Worm (Caenorhabditis elegans): ENCODE measurements around the gene C04B4.4.
A peak's percentile ranks its signal among the peaks of the same experiment; 100 is the strongest.

Gene C04B4.4

ce11 chrX:12326424-12326823, 35.8 kb downstream of the C04B4.4 start, which contains the start of gene srd-41:
Gene srd-41, plus strand, starts transcription at chrX:12326724.
- TF ChIP-seq F13C5.2 (tag; optimal IDR thresholded peaks at IDR 0.05) (no peak), flt-1 (GFP tag; IDR thresholded peaks at IDR 0.05) (no peak), pes-1 (GFP tag; IDR thresholded peaks at IDR 0.05) (no peak)

ce11 chrX:12328676-12329075, 38.0 kb downstream of the C04B4.4 start, which contains the start of gene srd-45:
Gene srd-45, plus strand, starts transcription at chrX:12328976.
- no peak for TF ChIP-seq ets-7 (tag; optimal IDR thresholded peaks at IDR 0.05)
- no peak for TF ChIP-seq pes-1 (GFP tag; IDR thresholded peaks at IDR 0.05)
- no peak for TF ChIP-seq scrt-1 (GFP tag; IDR thresholded peaks at IDR 0.05)
- no peak for TF ChIP-seq tbx-37 (GFP tag; conservative IDR thresholded peaks at IDR 0.05)
- TF ChIP-seq hnd-1 (tag; optimal IDR thresholded peaks at IDR 0.05) = no peak
- no peak for TF ChIP-seq ceh-36 (tag; optimal IDR thresholded peaks at IDR 0.05)
- no peak for TF ChIP-seq sea-1 (GFP tag; conservative IDR thresholded peaks at IDR 0.05)
- no peak for TF ChIP-seq aly-1 (tag; optimal IDR thresholded peaks at IDR 0.05)
- TF ChIP-seq ceh-13 (GFP tag; optimal IDR thresholded peaks at IDR 0.05) = no peak
- TF ChIP-seq B0310.2 (tag; optimal IDR thresholded peaks at IDR 0.05) = no peak

ce11 chrX:12331795-12332194, 41.2 kb downstream of the C04B4.4 start, which contains the start of gene srd-46:
Gene srd-46, plus strand, starts transcription at chrX:12332095.
- TF ChIP-seq ets-7 (tag; optimal IDR thresholded peaks at IDR 0.05) (no peak), B0310.2 (tag; optimal IDR thresholded peaks at IDR 0.05) (no peak), F13C5.2 (tag; optimal IDR thresholded peaks at IDR 0.05) (no peak), flt-1 (GFP tag; IDR thresholded peaks at IDR 0.05) (no peak), tbx-37 (GFP tag; conservative IDR thresholded peaks at IDR 0.05) (no peak), ama-1 (optimal IDR thresholded peaks at IDR 0.05) (no peak), aly-1 (tag; optimal IDR thresholded peaks at IDR 0.05) (no peak), pes-1 (GFP tag; IDR thresholded peaks at IDR 0.05) (no peak), scrt-1 (GFP tag; IDR thresholded peaks at IDR 0.05) (no peak), hnd-1 (tag; optimal IDR thresholded peaks at IDR 0.05) (no peak), hmbx-1 (tag; optimal IDR thresholded peaks at IDR 0.05) (no peak), ceh-13 (GFP tag; optimal IDR thresholded peaks at IDR 0.05) (no peak), tra-4 (tag; optimal IDR thresholded peaks at IDR 0.05) (no peak), hmg-4 (GFP tag; optimal IDR thresholded peaks at IDR 0.05) (no peak), sea-1 (GFP tag; conservative IDR thresholded peaks at IDR 0.05) (no peak)

DNA sequence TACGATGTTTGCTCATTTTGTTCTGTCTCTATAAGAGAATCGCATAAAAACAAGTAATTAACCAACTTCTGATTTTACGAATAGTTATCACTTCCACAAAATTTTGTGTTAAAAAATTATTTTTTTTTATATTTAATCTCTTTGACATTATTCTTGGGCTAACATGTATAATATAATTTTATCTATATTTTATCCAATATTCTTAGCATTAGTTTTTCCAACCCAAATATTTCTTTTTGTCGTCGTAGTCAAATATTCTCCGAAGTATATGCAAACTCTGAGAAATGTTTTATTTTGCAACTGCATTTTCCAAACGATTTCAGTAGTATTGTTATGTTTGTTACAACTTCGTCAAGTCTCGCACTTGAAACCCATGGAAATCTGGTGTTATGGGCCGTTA, 42.8 kb downstream of the C04B4.4 start, which contains the start of gene srd-47:
Gene srd-47, plus strand, starts transcription at position 164 of the 400 bp plus-strand sequence.
- TF ChIP-seq hnd-1 (tag; optimal IDR thresholded peaks at IDR 0.05) (no peak), tra-4 (tag; optimal IDR thresholded peaks at IDR 0.05) (no peak), ama-1 (optimal IDR thresholded peaks at IDR 0.05) (no peak), hmbx-1 (tag; optimal IDR thresholded peaks at IDR 0.05) (no peak), ceh-36 (tag; optimal IDR thresholded peaks at IDR 0.05) (no peak), sea-1 (GFP tag; conservative IDR thresholded peaks at IDR 0.05) (no peak), pes-1 (GFP tag; IDR thresholded peaks at IDR 0.05) (no peak), aly-1 (tag; optimal IDR thresholded peaks at IDR 0.05) (no peak), ets-7 (tag; optimal IDR thresholded peaks at IDR 0.05) (no peak), hmg-4 (GFP tag; optimal IDR thresholded peaks at IDR 0.05) (no peak), tbx-11 (GFP tag; IDR thresholded peaks at IDR 0.05) (no peak), ceh-13 (GFP tag; optimal IDR thresholded peaks at IDR 0.05) (no peak), F13C5.2 (tag; optimal IDR thresholded peaks at IDR 0.05) (no peak), scrt-1 (GFP tag; IDR thresholded peaks at IDR 0.05) (no peak), B0310.2 (tag; optimal IDR thresholded peaks at IDR 0.05) (no peak), flt-1 (GFP tag; IDR thresholded peaks at IDR 0.05) (no peak), tbx-37 (GFP tag; conservative IDR thresholded peaks at IDR 0.05) (no peak)

ce11 chrX:12335808-12336207, 45.2 kb downstream of the C04B4.4 start, which contains the start of gene srd-48:
Gene srd-48, plus strand, starts transcription at chrX:12336108.
- TF ChIP-seq tra-4 (tag; optimal IDR thresholded peaks at IDR 0.05) (no peak), ceh-13 (GFP tag; optimal IDR thresholded peaks at IDR 0.05) (no peak), hnd-1 (tag; optimal IDR thresholded peaks at IDR 0.05) (no peak), ceh-36 (tag; optimal IDR thresholded peaks at IDR 0.05) (no peak), aly-1 (tag; optimal IDR thresholded peaks at IDR 0.05) (no peak), tbx-11 (GFP tag; IDR thresholded peaks at IDR 0.05) (no peak), sea-1 (GFP tag; conservative IDR thresholded peaks at IDR 0.05) (no peak), pes-1 (GFP tag; IDR thresholded peaks at IDR 0.05) (no peak), ets-7 (tag; optimal IDR thresholded peaks at IDR 0.05) (no peak), tbx-37 (GFP tag; conservative IDR thresholded peaks at IDR 0.05) (no peak), hmg-4 (GFP tag; optimal IDR thresholded peaks at IDR 0.05) (no peak), hmbx-1 (tag; optimal IDR thresholded peaks at IDR 0.05) (no peak), ama-1 (optimal IDR thresholded peaks at IDR 0.05) (no peak), flt-1 (GFP tag; IDR thresholded peaks at IDR 0.05) (no peak), scrt-1 (GFP tag; IDR thresholded peaks at IDR 0.05) (no peak), B0310.2 (tag; optimal IDR thresholded peaks at IDR 0.05) (no peak)

- TF ChIP-seq F13C5.2 (tag; optimal IDR thresholded peaks at IDR 0.05) (peak; percentile 52), hmbx-1 (tag; optimal IDR thresholded peaks at IDR 0.05) (peak; percentile 38), tra-4 (tag; optimal IDR thresholded peaks at IDR 0.05) (no peak), aly-1 (tag; optimal IDR thresholded peaks at IDR 0.05) (no peak), tbx-37 (GFP tag; conservative IDR thresholded peaks at IDR 0.05) (0 out of 2 replicates have a peak, but pooled peaks have one; percentile 47), ets-7 (tag; optimal IDR thresholded peaks at IDR 0.05) (no peak), sea-1 (GFP tag; conservative IDR thresholded peaks at IDR 0.05) (no peak), hmg-4 (GFP tag; optimal IDR thresholded peaks at IDR 0.05) (no peak), B0310.2 (tag; optimal IDR thresholded peaks at IDR 0.05) (peak; percentile 20), tbx-11 (GFP tag; IDR thresholded peaks at IDR 0.05) (peak; percentile 61), flt-1 (GFP tag; IDR thresholded peaks at IDR 0.05) (no peak; the same call in none of the 2 replicates), scrt-1 (GFP tag; IDR thresholded peaks at IDR 0.05) (0 out of 2 replicates have a peak, but pooled peaks have one; percentile 70), ceh-13 (GFP tag; optimal IDR thresholded peaks at IDR 0.05) (peak; percentile 57), hnd-1 (tag; optimal IDR thresholded peaks at IDR 0.05) (peak; percentile 27), pes-1 (GFP tag; IDR thresholded peaks at IDR 0.05) (no peak; the same call in 1 of the 2 replicates), ceh-36 (tag; optimal IDR thresholded peaks at IDR 0.05) (no peak)
Measured at ce11 chrX:12337846-12338490, 47.3 kb downstream of the C04B4.4 start, which contains the start of gene srd-44. Gene srd-44, plus strand, starts transcription at chrX:12338440.

ce11 chrX:12341338-12341737, 50.7 kb downstream of the C04B4.4 start, which contains the start of gene zig-2:
Gene zig-2, minus strand, starts transcription at chrX:12341438.
- TF ChIP-seq F13C5.2 (tag; optimal IDR thresholded peaks at IDR 0.05) (no peak), tbx-37 (GFP tag; conservative IDR thresholded peaks at IDR 0.05) (no peak), tbx-11 (GFP tag; IDR thresholded peaks at IDR 0.05) (no peak), hnd-1 (tag; optimal IDR thresholded peaks at IDR 0.05) (no peak), tra-4 (tag; optimal IDR thresholded peaks at IDR 0.05) (no peak), hmbx-1 (tag; optimal IDR thresholded peaks at IDR 0.05) (no peak), pes-1 (GFP tag; IDR thresholded peaks at IDR 0.05) (no peak), hmg-4 (GFP tag; optimal IDR thresholded peaks at IDR 0.05) (no peak), ets-7 (tag; optimal IDR thresholded peaks at IDR 0.05) (no peak), B0310.2 (tag; optimal IDR thresholded peaks at IDR 0.05) (no peak), ceh-36 (tag; optimal IDR thresholded peaks at IDR 0.05) (no peak), scrt-1 (GFP tag; IDR thresholded peaks at IDR 0.05) (no peak), ceh-13 (GFP tag; optimal IDR thresholded peaks at IDR 0.05) (no peak), sea-1 (GFP tag; conservative IDR thresholded peaks at IDR 0.05) (no peak), flt-1 (GFP tag; IDR thresholded peaks at IDR 0.05) (no peak), ama-1 (optimal IDR thresholded peaks at IDR 0.05) (no peak), aly-1 (tag; optimal IDR thresholded peaks at IDR 0.05) (no peak)
